Worm (Caenorhabditis elegans): Measurements from ENCODE around the gene sec-6.

- no peak for TF ChIP-seq W03F9.2 (tag; optimal IDR thresholded peaks at IDR 0.05)
- TF ChIP-seq him-1 (tag; optimal IDR thresholded peaks at IDR 0.05): no peak
- TF ChIP-seq dao-5 (tag; optimal IDR thresholded peaks at IDR 0.05): no peak
Measured at ce11 chrII:5341573-5341972, 17.8 kb upstream of the sec-6 start.
